Fruit fly (Drosophila melanogaster): ENCODE measurements around the gene ttm2.

DNA sequence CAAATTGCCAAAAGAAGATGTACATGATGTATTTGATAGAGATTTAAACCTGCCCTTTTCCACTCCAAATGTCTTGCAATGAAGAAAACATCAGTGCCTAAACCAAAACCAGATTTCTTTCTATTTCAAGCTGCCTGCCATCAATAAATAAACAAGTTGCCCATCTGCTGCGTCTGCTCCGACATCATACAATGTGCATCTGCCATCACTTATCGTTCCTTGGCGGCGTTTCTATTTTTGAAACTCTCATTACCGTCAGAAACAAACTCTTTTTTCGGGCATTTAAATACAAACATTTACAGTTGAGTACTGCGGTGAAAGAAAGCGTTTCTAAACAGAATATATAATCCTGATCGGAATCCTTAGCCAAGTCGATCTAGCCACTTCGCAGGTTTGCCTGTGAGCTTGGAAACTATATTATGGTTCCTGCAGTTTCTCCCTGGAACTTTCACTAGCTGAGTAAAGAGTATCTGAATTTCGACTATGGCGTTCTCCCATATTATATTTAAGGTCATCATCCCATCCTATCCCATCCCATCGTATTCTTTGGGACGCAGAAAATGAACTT is 20.0 kb downstream of the ttm2 start:
- TF ChIP-seq Lpt (GFP tag; optimal IDR thresholded peaks at IDR 0.05), result no peak
- TF ChIP-seq topi (GFP tag; optimal IDR thresholded peaks at IDR 0.05), result no peak
- no peak for TF ChIP-seq fkh (GFP tag; optimal IDR thresholded peaks at IDR 0.05)
- TF ChIP-seq eg (GFP tag; IDR thresholded peaks at IDR 0.05), result no peak
- TF ChIP-seq CG3032 (tag; optimal IDR thresholded peaks at IDR 0.05), result no peak
- TF ChIP-seq CG16779 (tag; optimal IDR thresholded peaks at IDR 0.05), result no peak
- no peak for TF ChIP-seq pdm3 (GFP tag; optimal IDR thresholded peaks at IDR 0.05)
- TF ChIP-seq Met (GFP tag; optimal IDR thresholded peaks at IDR 0.05), result no peak

Measured in whole organism, prepupa.